Worm (Caenorhabditis elegans): ENCODE data around the gene C05C8.8.

- TF ChIP-seq tbx-9 (tag; optimal IDR thresholded peaks at IDR 0.05; ENCODE audit: borderline replicate concordance) (no peak), unc-62 (GFP tag; optimal IDR thresholded peaks at IDR 0.05) (no peak), nfyb-1 (GFP tag; IDR thresholded peaks at IDR 0.05) (no peak), lin-35 (GFP tag; optimal IDR thresholded peaks at IDR 0.05) (peak in 1 of 3 experiments; percentile 53), snpc-4 (GFP tag; optimal IDR thresholded peaks at IDR 0.05) (peak; percentile 9), snpc-4 (tag; optimal IDR thresholded peaks at IDR 0.05) (peak in 2 of 4 experiments; percentile 2 to 17), sptf-2 (GFP tag; optimal IDR thresholded peaks at IDR 0.05) (no peak), ztf-18 (tag; optimal IDR thresholded peaks at IDR 0.05) (no peak), snpc-3.4 (tag; optimal IDR thresholded peaks at IDR 0.05) (peak; percentile 62), sdz-38 (tag; optimal IDR thresholded peaks at IDR 0.05) (no peak), athp-1 (tag; optimal IDR thresholded peaks at IDR 0.05) (no peak), ama-1 (optimal IDR thresholded peaks at IDR 0.05) (no peak), ama-1 (GFP tag; optimal IDR thresholded peaks at IDR 0.05) (no peak), B0019.2 (GFP tag; conservative IDR thresholded peaks at IDR 0.05) (no peak)
Observed at ce11 chrV:7230847-7231246, 24.1 kb downstream of the C05C8.8 start, which contains the start of the genes gei-6 and krr-1.

Data from whole organism, young adult.